Fruit fly (Drosophila melanogaster) whole organism, embryonic: ENCODE results near the gene Hpd.

Experiments used
- Aef1 ChIP-seq: fragments of 200-800 bp; sonication (Bioruptor generic); IDR thresholded peaks from 3 replicates; pipeline ENCODE4 v1.3.6; 2022; ENCODE audit warnings: missing biosample characterization, missing genetic modification characterization
- Awh ChIP-seq: fragments of 200-800 bp; sonication (Bioruptor generic); IDR thresholded peaks from 2 replicates; pipeline ENCODE4, ENCODE4 v1.3.6; 2022; ENCODE audit warnings: missing biosample characterization, missing genetic modification characterization
- CG11560 ChIP-seq: fragments of 200-800 bp; sonication (Bioruptor generic); IDR thresholded peaks from 3 replicates; pipeline ENCODE4 v1.3.6; 2022; ENCODE audit warnings: missing biosample characterization, missing genetic modification characterization
- CG11723 ChIP-seq: fragments of 200-800 bp; sonication (Bioruptor generic); optimal IDR thresholded peaks from 2 replicates; lab custom pipeline; 2017; ENCODE audit warnings: missing biosample characterization, mild to moderate bottlenecking, missing genetic modification characterization
- CG13624 ChIP-seq: fragments of 200-800 bp; sonication (Bioruptor generic); optimal IDR thresholded peaks from 2 replicates; lab custom pipeline; 2016; ENCODE audit warnings: missing biosample characterization, missing genetic modification characterization
- CG13775 ChIP-seq: fragments of 200-800 bp; sonication (Bioruptor generic); optimal IDR thresholded peaks from 3 replicates; lab custom pipeline; 2017; ENCODE audit warnings: missing biosample characterization, mild to moderate bottlenecking, missing genetic modification characterization
- CG14667 ChIP-seq: fragments of 200-800 bp; sonication (Bioruptor generic); IDR thresholded peaks from 2 replicates; pipeline ENCODE4 v1.3.6; 2022; ENCODE audit warnings: missing biosample characterization, missing genetic modification characterization
- CG1647 ChIP-seq: fragments of 200-800 bp; sonication (Bioruptor generic); optimal IDR thresholded peaks from 3 replicates; lab custom pipeline; 2016; ENCODE audit warnings: missing biosample characterization, missing genetic modification characterization
- CG31388 ChIP-seq: fragments of 200-800 bp; sonication (Bioruptor generic); optimal IDR thresholded peaks from 2 replicates; lab custom pipeline; 2016; ENCODE audit warnings: missing biosample characterization, missing genetic modification characterization
- CG32772 ChIP-seq: fragments of 200-800 bp; sonication (Bioruptor generic); IDR thresholded peaks from 2 replicates; pipeline ENCODE4 v1.3.6; 2022; ENCODE audit warnings: missing biosample characterization, missing genetic modification characterization
- CG33213 ChIP-seq: fragments of 200-800 bp; sonication (Bioruptor generic); optimal IDR thresholded peaks from 3 replicates; lab custom pipeline; 2016; ENCODE audit warnings: missing biosample characterization, missing genetic modification characterization
- CG3995 ChIP-seq: fragments of 200-800 bp; sonication (Bioruptor generic); optimal IDR thresholded peaks from 3 replicates; lab custom pipeline; 2016; ENCODE audit warnings: missing biosample characterization, missing genetic modification characterization
- CG4404 ChIP-seq: fragments of 200-800 bp; sonication (Bioruptor generic); IDR thresholded peaks from 2 replicates; pipeline ENCODE4 v1.3.6; 2022; ENCODE audit warnings: missing biosample characterization, missing genetic modification characterization
- CG4730 ChIP-seq: fragments of 200-800 bp; sonication (Bioruptor generic); IDR thresholded peaks from 2 replicates; pipeline ENCODE4 v1.3.6; 2022; ENCODE audit warnings: missing biosample characterization, missing genetic modification characterization
- CG6272 ChIP-seq: fragments of 200-800 bp; sonication (Bioruptor generic); IDR thresholded peaks from 2 replicates; pipeline ENCODE4 v1.3.6; 2022; ENCODE audit warnings: missing biosample characterization, missing genetic modification characterization
- CG6791 ChIP-seq: fragments of 200-800 bp; sonication (Bioruptor generic); IDR thresholded peaks from 3 replicates; pipeline ENCODE4 v1.3.6; 2022; ENCODE audit warnings: missing biosample characterization, missing genetic modification characterization; ENCODE audit not compliant: partially characterized antibody
- CG7372 ChIP-seq: fragments of 200-800 bp; sonication (Bioruptor generic); IDR thresholded peaks from 2 replicates; pipeline ENCODE4 v1.3.6; 2022; ENCODE audit warnings: missing biosample characterization, missing genetic modification characterization
- CG7928 ChIP-seq: fragments of 200-800 bp; sonication (Bioruptor generic); optimal IDR thresholded peaks from 2 replicates; lab custom pipeline; 2017; ENCODE audit warnings: missing biosample characterization, mild to moderate bottlenecking, missing genetic modification characterization
- CG9437 ChIP-seq: fragments of 200-800 bp; sonication (Bioruptor generic); optimal IDR thresholded peaks from 2 replicates; lab custom pipeline; 2018; ENCODE audit warnings: missing biosample characterization, mild to moderate bottlenecking, missing genetic modification characterization
- Dll ChIP-seq: fragments of 200-800 bp; sonication (Bioruptor generic); IDR thresholded peaks from 4 replicates; pipeline ENCODE4 v1.3.6; 2022; ENCODE audit warnings: missing biosample characterization, missing genetic modification characterization; ENCODE audit not compliant: partially characterized antibody
- Dref ChIP-seq: fragments of 200-800 bp; sonication (Bioruptor generic); IDR thresholded peaks from 2 replicates; pipeline ENCODE4 v1.3.6; 2022; ENCODE audit warnings: missing biosample characterization, missing genetic modification characterization
- Ets65A ChIP-seq: fragments of 200-800 bp; sonication (Bioruptor generic); peaks from one replicate; lab custom pipeline; 2016; ENCODE audit warnings: missing biosample characterization, missing genetic modification characterization
- Ets97D ChIP-seq: fragments of 200-800 bp; sonication (Bioruptor generic); optimal IDR thresholded peaks from 3 replicates; lab custom pipeline; 2016; ENCODE audit warnings: missing biosample characterization, missing genetic modification characterization
- Hr51 ChIP-seq, 2 experiments: fragments of 200-800 bp; sonication (Bioruptor generic); optimal IDR thresholded peaks; 2 replicates in 1 of 2; 3 replicates in 1 of 2; lab custom pipeline; 2016 to 2018; ENCODE audit warnings: missing biosample characterization in 2 of 2, missing genetic modification characterization in 2 of 2, mild to moderate bottlenecking in 1 of 2, moderate library complexity in 1 of 2
- Hr78 ChIP-seq, 2 experiments: fragments of 200-800 bp in 1 of 2; fragments of >200 bp in 1 of 2; sonication (Bioruptor generic) in 1 of 2; optimal IDR thresholded peaks; 2 replicates each; lab custom pipeline; 2017 to 2019; ENCODE audit warnings: missing biosample characterization in 2 of 2, missing genetic modification characterization in 2 of 2, mild to moderate bottlenecking in 1 of 2, moderate library complexity in 1 of 2
- MBD-R2 ChIP-seq: fragments of 200-800 bp; sonication (Bioruptor generic); IDR thresholded peaks from 2 replicates; pipeline ENCODE4 v1.3.6; 2022; ENCODE audit warnings: missing biosample characterization, missing genetic modification characterization
- Med ChIP-seq: fragments of 200-800 bp; sonication (Bioruptor generic); peaks from one replicate; lab custom pipeline; 2016; ENCODE audit warnings: missing biosample characterization, missing genetic modification characterization, mild to moderate bottlenecking, inconsistent platforms, moderate library complexity
- NfI ChIP-seq: fragments of 200-800 bp; sonication (Bioruptor generic); optimal IDR thresholded peaks from 3 replicates; lab custom pipeline; 2018; ENCODE audit warnings: missing biosample characterization, mild to moderate bottlenecking, missing genetic modification characterization, moderate library complexity
- Optix ChIP-seq: fragments of 200-800 bp; sonication (Bioruptor generic); IDR thresholded peaks from 3 replicates; pipeline ENCODE4 v1.3.6; 2022; ENCODE audit warnings: missing biosample characterization, missing genetic modification characterization
- Pdp1 ChIP-seq, 2 experiments: fragments of 200-800 bp; sonication (Bioruptor generic); optimal IDR thresholded peaks; 3 replicates each; lab custom pipeline; 2016; ENCODE audit warnings: missing biosample characterization in 2 of 2, missing genetic modification characterization in 2 of 2, mild to moderate bottlenecking in 1 of 2, moderate library complexity in 1 of 2
- Sin3A ChIP-seq: fragments of >200 bp; optimal IDR thresholded peaks from 2 replicates; lab custom pipeline; 2018
- Taf1 ChIP-seq: fragments of 200-800 bp; sonication (Bioruptor generic); IDR thresholded peaks from 2 replicates; pipeline ENCODE4 v1.3.6; 2022; ENCODE audit warnings: missing biosample characterization, missing genetic modification characterization
- YL-1 ChIP-seq: fragments of 200-800 bp; sonication (Bioruptor generic); optimal IDR thresholded peaks from 3 replicates; lab custom pipeline; 2017; ENCODE audit warnings: missing biosample characterization, mild to moderate bottlenecking, missing genetic modification characterization
- btn ChIP-seq: fragments of 200-800 bp; sonication (Bioruptor generic); optimal IDR thresholded peaks from 2 replicates; lab custom pipeline; 2016; ENCODE audit warnings: missing biosample characterization, missing genetic modification characterization
- chn ChIP-seq: fragments of 200-800 bp; sonication (Bioruptor generic); optimal IDR thresholded peaks from 2 replicates; lab custom pipeline; 2016; ENCODE audit warnings: missing biosample characterization, missing genetic modification characterization
- crc ChIP-seq: fragments of 200-800 bp; sonication (Bioruptor generic); optimal IDR thresholded peaks from 2 replicates; lab custom pipeline; 2016; ENCODE audit warnings: missing biosample characterization, missing genetic modification characterization
- crp ChIP-seq, 2 experiments: fragments of 200-800 bp; sonication (Bioruptor generic); optimal IDR thresholded peaks; 2 replicates in 1 of 2; 3 replicates in 1 of 2; lab custom pipeline; 2017; ENCODE audit warnings: missing biosample characterization in 2 of 2, missing genetic modification characterization in 2 of 2, mild to moderate bottlenecking in 1 of 2, moderate library complexity in 1 of 2
- dm ChIP-seq: fragments of 200-800 bp; sonication (Bioruptor generic); optimal IDR thresholded peaks from 3 replicates; lab custom pipeline; 2016; ENCODE audit warnings: missing biosample characterization, missing genetic modification characterization
- dpn ChIP-seq, 2 experiments: fragments of 200-800 bp; sonication (Bioruptor generic); optimal IDR thresholded peaks; 3 replicates each; lab custom pipeline; 2016; ENCODE audit warnings: missing biosample characterization in 2 of 2, missing genetic modification characterization in 2 of 2
- dysf ChIP-seq: fragments of 200-800 bp; sonication (Bioruptor generic); IDR thresholded peaks from 3 replicates; pipeline ENCODE4 v1.3.6; 2022; ENCODE audit warnings: missing biosample characterization, missing genetic modification characterization
- grau ChIP-seq: fragments of 200-800 bp; optimal IDR thresholded peaks from 3 replicates; lab custom pipeline; 2019; ENCODE audit warnings: missing biosample characterization, mild to moderate bottlenecking, missing genetic modification characterization, moderate library complexity
- maf-S ChIP-seq: fragments of 200-800 bp; sonication (Bioruptor generic); optimal IDR thresholded peaks from 2 replicates; lab custom pipeline; 2016; ENCODE audit warnings: missing biosample characterization, missing genetic modification characterization
- nom ChIP-seq: fragments of 200-800 bp; sonication (Bioruptor generic); optimal IDR thresholded peaks from 2 replicates; lab custom pipeline; 2017; ENCODE audit warnings: missing biosample characterization, missing genetic modification characterization, mild to moderate bottlenecking, moderate library complexity, missing genetic modification reagents
- sens ChIP-seq: fragments of 200-800 bp; sonication (Bioruptor generic); peaks from one replicate; lab custom pipeline; 2016; ENCODE audit warnings: missing biosample characterization, missing genetic modification characterization
- sisA ChIP-seq: fragments of 200-800 bp; sonication (Bioruptor generic); IDR thresholded peaks from 2 replicates; pipeline ENCODE4 v1.3.6; 2022; ENCODE audit warnings: missing biosample characterization, missing genetic modification characterization
- tin ChIP-seq: fragments of 200-800 bp; sonication (Bioruptor generic); optimal IDR thresholded peaks from 3 replicates; lab custom pipeline; 2016; ENCODE audit warnings: missing biosample characterization, missing genetic modification characterization
- tio ChIP-seq: fragments of 200-800 bp; sonication (Bioruptor generic); optimal IDR thresholded peaks from 2 replicates; lab custom pipeline; 2017; ENCODE audit warnings: missing biosample characterization, missing genetic modification characterization, inconsistent platforms

Hpd gene

dm6 chr3L:20401026-20401912 lies 38.4 kb downstream of the Hpd start, which contains the start of gene trbl (continued):
- TF ChIP-seq Hr78 (GFP tag; optimal IDR thresholded peaks at IDR 0.05; lab: Kevin White, UChicago) (peak in 1 of 2 experiments; percentile 44), Taf1 (GFP tag; lab: Robert Waterston, UW) (no peak), CG7928 (no peak), Optix (GFP tag; lab: Robert Waterston, UW) (no peak), CG4404 (GFP tag; lab: Robert Waterston, UW) (no peak), Ets65A (GFP tag; lab: Kevin White, UChicago) (no peak), Awh (GFP tag; lab: Robert Waterston, UW) (no peak), crc (no peak), CG4730 (GFP tag; lab: Robert Waterston, UW) (no peak), MBD-R2 (peak; percentile 23; the same call in 1 of the 2 replicates), CG31388 (GFP tag; lab: Kevin White, UChicago) (no peak), CG33213 (GFP tag; lab: Kevin White, UChicago) (no peak), Sin3A (lab: Kevin White, UChicago) (no peak), CG14667 (GFP tag; lab: Robert Waterston, UW) (no peak), chn (GFP tag; lab: Kevin White, UChicago) (no peak), crp (GFP tag; optimal IDR thresholded peaks at IDR 0.05; lab: Kevin White, UChicago) (no peak), CG3995 (GFP tag; lab: Kevin White, UChicago) (peak; percentile 4), tin (GFP tag; lab: Kevin White, UChicago) (no peak), grau (tag; lab: Kevin White, UChicago) (peak; percentile 35), dpn (GFP tag; optimal IDR thresholded peaks at IDR 0.05; lab: Kevin White, UChicago) (no peak), Aef1 (no peak), CG9437 (GFP tag; lab: Kevin White, UChicago) (peak; percentile 47), sisA (GFP tag; lab: Robert Waterston, UW) (no peak; the same call in 1 of the 2 replicates), YL-1 (GFP tag; lab: Kevin White, UChicago) (no peak), btn (no peak), CG13624 (GFP tag; lab: Kevin White, UChicago) (peak; percentile 69), Dref (GFP tag; lab: Robert Waterston, UW) (no peak)

dm6 chr3L:20400515-20400914 lies 39.2 kb downstream of the Hpd start:
- no peak for TF ChIP-seq tio (GFP tag; lab: Kevin White, UChicago)
- TF ChIP-seq Hr51 (GFP tag; optimal IDR thresholded peaks at IDR 0.05; lab: Kevin White, UChicago): peak in 1 of 2 experiments; percentile 5
- TF ChIP-seq sens (GFP tag; lab: Kevin White, UChicago): peak; percentile 82
- no peak for TF ChIP-seq CG7372
- peak in 1 of 2 experiments; percentile 10 for TF ChIP-seq Pdp1 (GFP tag; optimal IDR thresholded peaks at IDR 0.05; lab: Kevin White, UChicago)
- peak; percentile 17 for TF ChIP-seq Med (GFP tag; lab: Kevin White, UChicago)

- peak; percentile 92 for TF ChIP-seq dysf
- TF ChIP-seq dm: peak; percentile 66
- TF ChIP-seq CG6272 (GFP tag; lab: Robert Waterston, UW): peak; percentile 73
- TF ChIP-seq CG13775 (GFP tag; lab: Kevin White, UChicago): peak; percentile 87
- peak; percentile 78 for TF ChIP-seq nom (GFP tag; lab: Kevin White, UChicago)
- TF ChIP-seq Optix (GFP tag; lab: Robert Waterston, UW): peak; percentile 64; the same call in 1 of the 3 replicates
- TF ChIP-seq maf-S (GFP tag; lab: Kevin White, UChicago): peak; percentile 76
- peak; percentile 83 for TF ChIP-seq NfI (GFP tag; lab: Kevin White, UChicago)
- TF ChIP-seq CG32772 (GFP tag; lab: Robert Waterston, UW): peak; percentile 66
- no peak for TF ChIP-seq Dll (GFP tag; lab: Robert Waterston, UW)
- peak; percentile 77 for TF ChIP-seq CG13624 (GFP tag; lab: Kevin White, UChicago)
- peak; percentile 74 for TF ChIP-seq CG11560
- peak; percentile 75 for TF ChIP-seq CG1647 (GFP tag; lab: Kevin White, UChicago)
- TF ChIP-seq Ets97D: peak; percentile 25
- TF ChIP-seq CG11723 (GFP tag; lab: Kevin White, UChicago): peak; percentile 80
- no peak for TF ChIP-seq CG6791 (GFP tag; lab: Robert Waterston, UW)
These were observed 40.0 kb downstream of the Hpd start for dm6 chr3L:20399550-20400109.
